Worm (Caenorhabditis elegans) whole organism, L4/young adult: ENCODE results near the gene degl-1.
A peak's percentile ranks its signal among the peaks of the same experiment; 100 is the strongest.
"Not testable (repeated sequence)": the region's sequence is repeated elsewhere in the genome, so short reads cannot be mapped to it uniquely, and the experiment has no call there.

Source experiments
- W03F9.2 ChIP-seq: fragments of 150-350 bp; optimal IDR thresholded peaks from 2 replicates; lab custom pipeline; 2014; ENCODE audit warnings: missing biosample characterization, missing genetic modification characterization
- dao-5 ChIP-seq: sonication (generic microtip); optimal IDR thresholded peaks from 2 replicates; lab custom pipeline; 2016; ENCODE audit warnings: missing genotype, missing genetic modification characterization, moderate library complexity, missing compliant biosample characterization
- him-1 ChIP-seq: sonication (generic microtip); optimal IDR thresholded peaks from 2 replicates; lab custom pipeline; 2016; ENCODE audit warnings: missing genotype, missing genetic modification reagents, missing genetic modification characterization, missing compliant biosample characterization

The degl-1 gene

ce11 chrIV:14786374-14787136 lies 15.3 kb upstream of the degl-1 start, which contains the start of gene melo-1:
TSS of gene melo-1 (plus strand) at chrIV:14787031.
- TF ChIP-seq him-1 (tag; lab: Kevin White, UChicago): peak; percentile 44
- TF ChIP-seq dao-5 (tag; lab: Kevin White, UChicago): no peak
- no peak for TF ChIP-seq W03F9.2 (tag; lab: Kevin White, UChicago)

- TF ChIP-seq dao-5 (tag; lab: Kevin White, UChicago) (no peak), him-1 (tag; lab: Kevin White, UChicago) (no peak), W03F9.2 (tag; lab: Kevin White, UChicago) (no peak)
These were observed 13.3 kb upstream of the degl-1 start, which contains the start of gene nlp-56 for ce11 chrIV:14784481-14784880. TSS of gene nlp-56 (minus strand) at chrIV:14784737.

ce11 chrIV:14782211-14782610 lies 11.0 kb upstream of the degl-1 start, which contains the start of gene Y57G11C.1130:
TSS of gene Y57G11C.1130 (plus strand) at chrIV:14782511.
- no peak for TF ChIP-seq W03F9.2 (tag; lab: Kevin White, UChicago)
- no peak for TF ChIP-seq dao-5 (tag; lab: Kevin White, UChicago)
- no peak for TF ChIP-seq him-1 (tag; lab: Kevin White, UChicago)

ce11 chrIV:14781537-14781936 lies 10.3 kb upstream of the degl-1 start, which contains the start of gene Y57G11C.8:
TSS of gene Y57G11C.8 (plus strand) at chrIV:14781837.
- no peak for TF ChIP-seq dao-5 (tag; lab: Kevin White, UChicago)
- TF ChIP-seq W03F9.2 (tag; lab: Kevin White, UChicago): no peak
- no peak for TF ChIP-seq him-1 (tag; lab: Kevin White, UChicago)

ce11 chrIV:14774454-14774853 lies 3.2 kb upstream of the degl-1 start, which contains the start of gene Y57G11C.51:
TSS of gene Y57G11C.51 (minus strand) at chrIV:14774554.
- not testable (repeated sequence) for TF ChIP-seq W03F9.2, him-1, dao-5 (tag; lab: Kevin White, UChicago)

- TF ChIP-seq dao-5 (tag; lab: Kevin White, UChicago) (no peak), him-1 (tag; lab: Kevin White, UChicago) (no peak), W03F9.2 (tag; lab: Kevin White, UChicago) (no peak)
These were observed 2.3 kb upstream of the degl-1 start, which contains the start of gene Y57G11C.36 for ce11 chrIV:14773280-14774071. TSS of gene Y57G11C.36 (minus strand) at chrIV:14773781.

- TF ChIP-seq him-1 (tag; lab: Kevin White, UChicago) (no peak), dao-5 (tag; lab: Kevin White, UChicago) (no peak), W03F9.2 (tag; lab: Kevin White, UChicago) (no peak)
These were observed 562 bp downstream of the degl-1 start for ce11 chrIV:14770663-14771062.

ce11 chrIV:14769218-14769835 lies 1.9 kb downstream of the degl-1 start, which contains the start of gene Y57G11C.43:
TSS of gene Y57G11C.43 (plus strand) at chrIV:14769441.
- TF ChIP-seq dao-5 (tag; lab: Kevin White, UChicago) (no peak), W03F9.2 (tag; lab: Kevin White, UChicago) (no peak), him-1 (tag; lab: Kevin White, UChicago) (no peak)

ce11 chrIV:14767693-14768251 lies 3.5 kb downstream of the degl-1 start, which contains the start of the genes mrps-7 and Y57G11C.3:
TSS of gene mrps-7 (minus strand) at chrIV:14767730.
TSS of gene Y57G11C.3 (plus strand) at chrIV:14768201.
- TF ChIP-seq him-1 (tag; lab: Kevin White, UChicago) (peak; percentile 41), W03F9.2 (tag; lab: Kevin White, UChicago) (peak; percentile 89), dao-5 (tag; lab: Kevin White, UChicago) (no peak)

- TF ChIP-seq him-1 (tag; lab: Kevin White, UChicago) (no peak), dao-5 (tag; lab: Kevin White, UChicago) (no peak), W03F9.2 (tag; lab: Kevin White, UChicago) (no peak)
These were observed 4.8 kb downstream of the degl-1 start, which contains the start of gene vti-1 for ce11 chrIV:14766382-14766781. TSS of gene vti-1 (minus strand) at chrIV:14766665.

ce11 chrIV:14765336-14765735 lies 5.9 kb downstream of the degl-1 start, which contains the start of gene Y57G11C.5:
TSS of gene Y57G11C.5 (minus strand) at chrIV:14765436.
- TF ChIP-seq dao-5 (tag; lab: Kevin White, UChicago) (no peak), him-1 (tag; lab: Kevin White, UChicago) (no peak), W03F9.2 (tag; lab: Kevin White, UChicago) (no peak)

- no peak for TF ChIP-seq him-1 (tag; lab: Kevin White, UChicago)
- peak; percentile 33 for TF ChIP-seq W03F9.2 (tag; lab: Kevin White, UChicago)
These were observed 6.5 kb downstream of the degl-1 start for ce11 chrIV:14764719-14765173.
